Fruit fly (Drosophila melanogaster): ENCODE data around the gene CG14739.

The CG14739 gene

DNA sequence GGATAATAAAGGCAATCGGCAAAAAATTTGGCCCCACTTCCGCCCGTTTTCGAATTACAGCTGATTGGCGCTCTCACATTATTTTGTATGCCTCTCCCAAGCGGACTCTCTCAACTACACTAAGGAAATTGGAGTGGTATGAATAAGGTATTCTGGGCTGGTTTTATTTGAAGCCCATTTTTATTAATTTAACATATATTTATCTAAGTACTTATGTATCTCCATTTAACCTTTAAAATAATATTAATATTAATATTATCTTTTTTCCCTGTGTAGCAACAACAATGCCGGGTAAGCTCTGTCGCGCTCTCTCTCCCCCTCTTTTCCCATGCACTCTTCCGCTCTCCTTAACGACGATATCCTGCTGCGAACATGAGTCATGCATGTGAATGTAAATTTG is 29.9 kb upstream of the CG14739 start (continued):
- no peak for TF ChIP-seq CG16779 (GFP tag; IDR thresholded peaks at IDR 0.05)
- TF ChIP-seq pros (GFP tag; optimal IDR thresholded peaks at IDR 0.05) = no peak
- no peak for TF ChIP-seq CG7786 (GFP tag; optimal IDR thresholded peaks at IDR 0.05)
- no peak for TF ChIP-seq Doc2 (GFP tag; IDR thresholded peaks at IDR 0.05)
- TF ChIP-seq CG18476 (GFP tag; optimal IDR thresholded peaks at IDR 0.05) = no peak
- TF ChIP-seq NFAT (GFP tag; IDR thresholded peaks at IDR 0.05) = peak; percentile 74; the same call in 1 of the 2 replicates
- peak; percentile 85 for TF ChIP-seq CG15269 (tag; optimal IDR thresholded peaks at IDR 0.05)
- TF ChIP-seq CG7839 (tag; optimal IDR thresholded peaks at IDR 0.05) = peak; percentile 86
- TF ChIP-seq Awh (GFP tag; IDR thresholded peaks at IDR 0.05) = peak; percentile 80
- peak; percentile 40 for TF ChIP-seq CG4360 (GFP tag; IDR thresholded peaks at IDR 0.05)
- TF ChIP-seq CG17361 (GFP tag; IDR thresholded peaks at IDR 0.05) = no peak; the same call in 2 of the 3 replicates
- TF ChIP-seq CG4404 (GFP tag; IDR thresholded peaks at IDR 0.05) = peak; percentile 45; the same call in 1 of the 2 replicates
- peak; percentile 69; the same call in 1 of the 2 replicates for TF ChIP-seq ara (GFP tag; IDR thresholded peaks at IDR 0.05)
- no peak for TF ChIP-seq CG6791 (GFP tag; IDR thresholded peaks at IDR 0.05; ENCODE audit: partially characterized antibody)
- TF ChIP-seq CG18262 (tag; optimal IDR thresholded peaks at IDR 0.05) = no peak
- TF ChIP-seq CG17612 (GFP tag; IDR thresholded peaks at IDR 0.05) = 0 out of 2 replicates have a peak, but pooled peaks have one; percentile 21
- no peak for TF ChIP-seq CG7745 (tag; optimal IDR thresholded peaks at IDR 0.05)
- no peak for TF ChIP-seq zf30C (GFP tag; optimal IDR thresholded peaks at IDR 0.05)
- TF ChIP-seq Atf-2 (GFP tag; optimal IDR thresholded peaks at IDR 0.05) = no peak
- peak; percentile 80 for TF ChIP-seq H2.0 (GFP tag; IDR thresholded peaks at IDR 0.05)
- peak; percentile 60 for TF ChIP-seq CG4730 (GFP tag; IDR thresholded peaks at IDR 0.05)
- no peak for TF ChIP-seq pzg (GFP tag; optimal IDR thresholded peaks at IDR 0.05)
- TF ChIP-seq yki (optimal IDR thresholded peaks at IDR 0.05) = no peak
- no peak for TF ChIP-seq CG17568 (GFP tag; optimal IDR thresholded peaks at IDR 0.05)
- TF ChIP-seq jigr1 (GFP tag; IDR thresholded peaks at IDR 0.05) = 0 out of 3 replicates have a peak, but pooled peaks have one; percentile 10
- TF ChIP-seq D19B (GFP tag; optimal IDR thresholded peaks at IDR 0.05) = peak; percentile 40
- TF ChIP-seq CG1529 (GFP tag; optimal IDR thresholded peaks at IDR 0.05) = peak; percentile 28
- TF ChIP-seq nerfin-2 (GFP tag; IDR thresholded peaks at IDR 0.05; ENCODE audit: partially characterized antibody) = no peak
- TF ChIP-seq HLHmδ (GFP tag; optimal IDR thresholded peaks at IDR 0.05) = no peak
- peak; percentile 57 for TF ChIP-seq CG15011 (GFP tag; optimal IDR thresholded peaks at IDR 0.05)
- TF ChIP-seq Hand (GFP tag; optimal IDR thresholded peaks at IDR 0.05) = peak; percentile 79
- TF ChIP-seq vvl (GFP tag; IDR thresholded peaks at IDR 0.05) = peak; percentile 92; the same call in 1 of the 2 replicates
- peak; percentile 74 for TF ChIP-seq CG7357 (GFP tag; IDR thresholded peaks at IDR 0.05)
- TF ChIP-seq Myb (GFP tag; optimal IDR thresholded peaks at IDR 0.05) = no peak
- TF ChIP-seq CG17385 (GFP tag; optimal IDR thresholded peaks at IDR 0.05) = peak; percentile 72
- no peak for TF ChIP-seq ab (GFP tag; optimal IDR thresholded peaks at IDR 0.05)
- peak; percentile 78 for TF ChIP-seq CG9817 (tag; optimal IDR thresholded peaks at IDR 0.05)
- TF ChIP-seq sima (GFP tag; optimal IDR thresholded peaks at IDR 0.05) = no peak
- no peak for TF ChIP-seq fru (optimal IDR thresholded peaks at IDR 0.05)
- TF ChIP-seq Fer3 (tag; optimal IDR thresholded peaks at IDR 0.05) = peak; percentile 77
- peak; percentile 63 for TF ChIP-seq bcd (GFP tag; optimal IDR thresholded peaks at IDR 0.05)
- TF ChIP-seq her (GFP tag; optimal IDR thresholded peaks at IDR 0.05) = no peak
- no peak for TF ChIP-seq Eip74EF (GFP tag; optimal IDR thresholded peaks at IDR 0.05)
- no peak for TF ChIP-seq CG2116 (GFP tag; optimal IDR thresholded peaks at IDR 0.05)
- peak; percentile 77; the same call in 2 of the 3 replicates for TF ChIP-seq B-H1 (GFP tag; IDR thresholded peaks at IDR 0.05)
- TF ChIP-seq tll (GFP tag; optimal IDR thresholded peaks at IDR 0.05) = no peak
- peak; percentile 45 for TF ChIP-seq CG4328 (GFP tag; optimal IDR thresholded peaks at IDR 0.05)
- no peak for TF ChIP-seq sqz (GFP tag; optimal IDR thresholded peaks at IDR 0.05)
- TF ChIP-seq psq (GFP tag; optimal IDR thresholded peaks at IDR 0.05) = peak; percentile 41
- no peak for TF ChIP-seq Nf-YB (GFP tag; optimal IDR thresholded peaks at IDR 0.05)
- no peak for TF ChIP-seq ato (GFP tag; IDR thresholded peaks at IDR 0.05; ENCODE audit: partially characterized antibody)
